Worm (Caenorhabditis elegans): ENCODE measurements around the gene ceh-79.
A peak's percentile ranks its signal among the peaks of the same experiment; 100 is the strongest.

ceh-79 gene

DNA sequence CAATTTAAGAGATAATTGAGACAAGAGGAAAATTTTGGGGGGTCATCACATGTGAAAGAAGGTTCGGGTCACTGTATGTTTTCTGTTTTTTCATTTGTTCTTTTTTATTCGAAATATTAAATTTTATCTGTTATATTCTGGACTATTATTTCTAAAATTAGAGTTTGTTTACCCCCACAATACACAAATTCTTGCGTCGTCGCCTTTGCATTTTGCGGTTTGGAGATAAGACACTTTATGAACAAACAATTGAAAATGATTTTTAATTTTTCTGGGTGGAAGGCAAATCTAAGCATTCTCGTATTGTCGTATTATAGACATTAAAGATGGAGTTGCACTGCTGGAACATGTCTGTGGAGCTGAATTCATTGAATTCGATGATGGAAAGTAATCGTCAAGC is 28.3 kb upstream of the ceh-79 start:
- TF ChIP-seq daf-16 (GFP tag; optimal IDR thresholded peaks at IDR 0.05), result no peak
- peak; percentile 83 for TF ChIP-seq daf-16 (tag; optimal IDR thresholded peaks at IDR 0.05)
- no peak for TF ChIP-seq ces-1 (GFP tag; optimal IDR thresholded peaks at IDR 0.05)
- no peak for TF ChIP-seq egl-43 (GFP tag; IDR thresholded peaks at IDR 0.05)
- TF ChIP-seq lsy-2 (tag; optimal IDR thresholded peaks at IDR 0.05), result no peak
- TF ChIP-seq ZK546.5 (tag; optimal IDR thresholded peaks at IDR 0.05), result no peak
- TF ChIP-seq aly-2 (tag; optimal IDR thresholded peaks at IDR 0.05), result no peak
- no peak for TF ChIP-seq nhr-42 (GFP tag; IDR thresholded peaks at IDR 0.05)
- TF ChIP-seq F10B5.3 (tag; optimal IDR thresholded peaks at IDR 0.05), result no peak
- TF ChIP-seq dve-1 (tag; optimal IDR thresholded peaks at IDR 0.05; ENCODE audit: insufficient read depth), result peak; percentile 25
- TF ChIP-seq T20F7.1 (GFP tag; optimal IDR thresholded peaks at IDR 0.05), result no peak
- TF ChIP-seq unc-130 (GFP tag; optimal IDR thresholded peaks at IDR 0.05), result no peak
- no peak for TF ChIP-seq T26A8.4 (GFP tag; IDR thresholded peaks at IDR 0.05)
- TF ChIP-seq spr-3 (GFP tag; optimal IDR thresholded peaks at IDR 0.05), result no peak
- TF ChIP-seq madf-9 (GFP tag; conservative IDR thresholded peaks at IDR 0.05), result no peak
- TF ChIP-seq snpc-4 (tag; optimal IDR thresholded peaks at IDR 0.05), result no peak
- no peak for TF ChIP-seq nhr-102 (tag; optimal IDR thresholded peaks at IDR 0.05)
- TF ChIP-seq nhr-77 (tag; optimal IDR thresholded peaks at IDR 0.05), result no peak
- no peak for TF ChIP-seq dmd-8 (GFP tag; IDR thresholded peaks at IDR 0.05)
- no peak for TF ChIP-seq tra-1 (GFP tag; IDR thresholded peaks at IDR 0.05)
- 0 out of 2 replicates have a peak, but pooled peaks have one; percentile 11 for TF ChIP-seq php-3 (GFP tag; IDR thresholded peaks at IDR 0.05)
- no peak for TF ChIP-seq F44E2.7 (GFP tag; IDR thresholded peaks at IDR 0.05)
- no peak for TF ChIP-seq nhr-237 (tag; optimal IDR thresholded peaks at IDR 0.05)
- TF ChIP-seq fos-1 (tag; optimal IDR thresholded peaks at IDR 0.05), result no peak
- TF ChIP-seq duxl-1 (tag; optimal IDR thresholded peaks at IDR 0.05; ENCODE audit: poor library complexity), result no peak
- TF ChIP-seq nhr-28 (tag; optimal IDR thresholded peaks at IDR 0.05), result peak; percentile 20

DNA sequence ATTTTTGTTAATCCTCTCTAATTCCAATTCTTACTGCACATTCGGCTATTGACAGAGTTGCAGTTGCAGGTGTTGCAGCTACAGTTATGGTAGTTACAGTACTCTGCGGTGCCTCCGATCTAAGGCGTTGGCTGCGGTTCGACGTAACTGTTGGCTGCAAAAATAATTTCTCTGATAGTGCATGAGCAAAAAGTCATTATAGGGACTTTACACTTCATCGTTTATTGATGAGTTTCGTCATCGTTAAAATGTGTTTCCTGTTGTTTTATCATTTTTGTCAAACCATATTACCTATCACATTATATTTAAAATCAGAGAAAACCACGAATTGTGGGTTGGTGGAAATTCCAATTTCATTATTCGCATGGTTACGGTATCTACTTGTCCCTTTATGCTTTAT is 27.0 kb upstream of the ceh-79 start:
- no peak for TF ChIP-seq rbr-2 (tag; optimal IDR thresholded peaks at IDR 0.05)
- no peak for TF ChIP-seq spr-3 (GFP tag; optimal IDR thresholded peaks at IDR 0.05)
- TF ChIP-seq ama-1 (optimal IDR thresholded peaks at IDR 0.05), result no peak
- TF ChIP-seq unc-39 (tag; optimal IDR thresholded peaks at IDR 0.05), result no peak
- no peak for TF ChIP-seq lin-38 (GFP tag; IDR thresholded peaks at IDR 0.05)
- TF ChIP-seq hlh-30 (tag; optimal IDR thresholded peaks at IDR 0.05; ENCODE audit: insufficient read depth), result no peak
- no peak for TF ChIP-seq hmg-1.1 (GFP tag; IDR thresholded peaks at IDR 0.05)
- TF ChIP-seq nhr-102 (tag; optimal IDR thresholded peaks at IDR 0.05), result no peak
- TF ChIP-seq nhr-28 (tag; optimal IDR thresholded peaks at IDR 0.05), result peak; percentile 50
- no peak for TF ChIP-seq set-16 (GFP tag; IDR thresholded peaks at IDR 0.05)
- no peak for TF ChIP-seq ceh-62 (tag; optimal IDR thresholded peaks at IDR 0.05)
- TF ChIP-seq F26F4.8 (GFP tag; conservative IDR thresholded peaks at IDR 0.05), result no peak
- no peak for TF ChIP-seq zip-11 (GFP tag; IDR thresholded peaks at IDR 0.05)
- no peak for TF ChIP-seq gei-8 (GFP tag; optimal IDR thresholded peaks at IDR 0.05)
- peak; percentile 16 for TF ChIP-seq hlh-11 (tag; optimal IDR thresholded peaks at IDR 0.05)
- no peak for TF ChIP-seq nhr-41 (GFP tag; IDR thresholded peaks at IDR 0.05)
- TF ChIP-seq pha-4 (GFP tag; IDR thresholded peaks at IDR 0.05), result no peak
- no peak for TF ChIP-seq pha-4 (tag; optimal IDR thresholded peaks at IDR 0.05)
- no peak for TF ChIP-seq nhr-111 (GFP tag; optimal IDR thresholded peaks at IDR 0.05)
- TF ChIP-seq pqm-1 (tag; optimal IDR thresholded peaks at IDR 0.05), result peak; percentile 48
- no peak for TF ChIP-seq lir-3 (tag; optimal IDR thresholded peaks at IDR 0.05)
- no peak for TF ChIP-seq lim-7 (GFP tag; IDR thresholded peaks at IDR 0.05)
- TF ChIP-seq zip-2 (tag; optimal IDR thresholded peaks at IDR 0.05), result no peak
- TF ChIP-seq Y75B8A.6 (GFP tag; IDR thresholded peaks at IDR 0.05), result no peak
- no peak for TF ChIP-seq F37D6.2 (tag; optimal IDR thresholded peaks at IDR 0.05)
- no peak for TF ChIP-seq madf-5 (GFP tag; IDR thresholded peaks at IDR 0.05)
- no peak for TF ChIP-seq Y48G9A.11 (GFP tag; IDR thresholded peaks at IDR 0.05)
- TF ChIP-seq ztf-7 (tag; optimal IDR thresholded peaks at IDR 0.05), result no peak
- TF ChIP-seq ces-1 (GFP tag; optimal IDR thresholded peaks at IDR 0.05), result no peak
- TF ChIP-seq fkh-10 (GFP tag; optimal IDR thresholded peaks at IDR 0.05), result no peak
- no peak for TF ChIP-seq mep-1 (tag; optimal IDR thresholded peaks at IDR 0.05)
- TF ChIP-seq D1046.2 (GFP tag; IDR thresholded peaks at IDR 0.05), result no peak

Data from whole organism, L4 larva.